Worm (Caenorhabditis elegans) whole organism, young adult: ENCODE results near the gene gldi-8.

Experiments
- B0019.2 ChIP-seq: fragments of 200-800 bp; sonication (Bioruptor generic); conservative IDR thresholded peaks from 2 replicates; pipeline ENCODE4 v1.3.6; 2022; ENCODE audit warnings: missing genetic modification reagents, missing genetic modification characterization, missing compliant biosample characterization
- D2030.7 ChIP-seq: fragments of 200-800 bp; sonication (Bioruptor generic); IDR thresholded peaks from 2 replicates; pipeline ENCODE4 v1.3.6; 2022; ENCODE audit warnings: missing genetic modification reagents, missing genetic modification characterization, missing compliant biosample characterization
- F10E7.11 ChIP-seq: sonication (generic microtip); optimal IDR thresholded peaks from 2 replicates; lab custom pipeline; 2017; ENCODE audit warnings: mild to moderate bottlenecking, missing genetic modification characterization, moderate library complexity, missing compliant biosample characterization
- F37B4.10 ChIP-seq: fragments of 200-800 bp; sonication (Bioruptor generic); IDR thresholded peaks from 2 replicates; pipeline ENCODE4 v1.3.6; 2022; ENCODE audit warnings: missing genetic modification characterization, missing compliant biosample characterization
- F55B11.4 ChIP-seq: sonication (generic microtip); optimal IDR thresholded peaks from 2 replicates; lab custom pipeline; 2016; ENCODE audit warnings: missing compliant biosample characterization, missing genetic modification characterization, borderline replicate concordance; ENCODE audit not compliant: insufficient read depth
- K11D2.4 ChIP-seq: fragments of 200-800 bp; sonication (Bioruptor generic); IDR thresholded peaks from 2 replicates; pipeline ENCODE4 v1.3.6; 2022; ENCODE audit warnings: missing genetic modification reagents, missing genetic modification characterization, missing compliant biosample characterization
- K12H6.12 ChIP-seq: fragments of 200-800 bp; sonication (Bioruptor generic); optimal IDR thresholded peaks from 2 replicates; lab custom pipeline; 2018; ENCODE audit warnings: mild to moderate bottlenecking, missing genetic modification characterization, missing compliant biosample characterization
- T07F8.4 ChIP-seq: sonication (generic microtip); optimal IDR thresholded peaks from 2 replicates; lab custom pipeline; 2016; ENCODE audit warnings: mild to moderate bottlenecking, missing genetic modification characterization, moderate library complexity, missing compliant biosample characterization
- Y53F4B.3 ChIP-seq: fragments of 200-800 bp; sonication (Bioruptor generic); IDR thresholded peaks from 2 replicates; pipeline ENCODE4 v1.3.6; 2022; ENCODE audit warnings: missing genetic modification reagents, missing genetic modification characterization, missing compliant biosample characterization
- Y53G8AR.9 ChIP-seq: fragments of 200-800 bp; sonication (Bioruptor generic); conservative IDR thresholded peaks from 2 replicates; pipeline ENCODE4 v1.3.6; 2022; ENCODE audit warnings: missing genetic modification reagents, missing genetic modification characterization, missing compliant biosample characterization
- Y67H2A.10 ChIP-seq: fragments of 200-800 bp; sonication (Bioruptor generic); conservative IDR thresholded peaks from 2 replicates; pipeline ENCODE4 v1.3.6; 2022; ENCODE audit warnings: missing genetic modification reagents, missing genetic modification characterization, missing compliant biosample characterization
- atf-7 ChIP-seq: sonication (generic microtip); optimal IDR thresholded peaks from 2 replicates; lab custom pipeline; 2017; ENCODE audit warnings: mild to moderate bottlenecking, missing genetic modification characterization, missing compliant biosample characterization
- attf-3 ChIP-seq: fragments of 200-800 bp; sonication (Bioruptor generic); conservative IDR thresholded peaks from 2 replicates; pipeline ENCODE4 v1.3.6; 2022; ENCODE audit warnings: missing genetic modification reagents, missing genetic modification characterization, missing compliant biosample characterization
- attf-5 ChIP-seq: fragments of 200-800 bp; sonication (Bioruptor generic); optimal IDR thresholded peaks from 2 replicates; lab custom pipeline; 2018; ENCODE audit warnings: mild to moderate bottlenecking, missing genetic modification characterization, missing compliant biosample characterization
- attf-6 ChIP-seq: fragments of 200-800 bp; sonication (Bioruptor generic); IDR thresholded peaks from 2 replicates; pipeline ENCODE4 v1.3.6; 2022; ENCODE audit warnings: missing genetic modification reagents, missing genetic modification characterization, missing compliant biosample characterization
- bed-1 ChIP-seq: fragments of 200-800 bp; sonication (Bioruptor generic); IDR thresholded peaks from 2 replicates; pipeline ENCODE4 v1.3.6; 2022; ENCODE audit warnings: missing genetic modification reagents, missing genetic modification characterization, missing compliant biosample characterization
- bed-2 ChIP-seq: fragments of 200-800 bp; sonication (Bioruptor generic); IDR thresholded peaks from 2 replicates; pipeline ENCODE4 v1.3.6; 2022; ENCODE audit warnings: missing genetic modification reagents, missing genetic modification characterization, missing compliant biosample characterization
- ceh-27 ChIP-seq: fragments of 200-800 bp; sonication (Bioruptor generic); optimal IDR thresholded peaks from 2 replicates; lab custom pipeline; 2018; ENCODE audit warnings: mild to moderate bottlenecking, missing genetic modification characterization, moderate library complexity, missing compliant biosample characterization
- chd-7 ChIP-seq: sonication (generic microtip); optimal IDR thresholded peaks from 2 replicates; lab custom pipeline; 2016; ENCODE audit warnings: mild to moderate bottlenecking, missing genetic modification characterization, moderate library complexity, missing compliant biosample characterization
- dox-1 ChIP-seq: fragments of 200-800 bp; sonication (Bioruptor generic); IDR thresholded peaks from 2 replicates; pipeline ENCODE4 v1.3.6; 2022; ENCODE audit warnings: missing genetic modification reagents, missing genetic modification characterization, missing compliant biosample characterization
- gei-17 ChIP-seq: fragments of 200-800 bp; sonication (Bioruptor generic); optimal IDR thresholded peaks from 2 replicates; lab custom pipeline; 2018; ENCODE audit warnings: mild to moderate bottlenecking, missing genetic modification characterization, missing compliant biosample characterization
- lag-1 ChIP-seq: fragments of 200-800 bp; sonication (Bioruptor generic); IDR thresholded peaks from 2 replicates; pipeline ENCODE4 v1.3.6; 2022; ENCODE audit warnings: missing genetic modification reagents, missing genetic modification characterization, missing compliant biosample characterization
- let-526 ChIP-seq: fragments of 200-800 bp; sonication (Bioruptor generic); IDR thresholded peaks from 2 replicates; pipeline ENCODE4 v1.3.6; 2022; ENCODE audit warnings: missing genetic modification reagents, missing genetic modification characterization, missing compliant biosample characterization
- lin-26 ChIP-seq: fragments of 200-800 bp; sonication (Bioruptor generic); IDR thresholded peaks from 2 replicates; pipeline ENCODE4 v1.3.6; 2022; ENCODE audit warnings: missing genetic modification reagents, missing genetic modification characterization, missing compliant biosample characterization
- lin-40 ChIP-seq: sonication (generic microtip); optimal IDR thresholded peaks from 2 replicates; lab custom pipeline; 2016; ENCODE audit warnings: missing genetic modification characterization, mild to moderate bottlenecking, missing compliant biosample characterization, missing genotype, missing genetic modification reagents
- lin-54 ChIP-seq: fragments of 200-800 bp; sonication (Bioruptor generic); optimal IDR thresholded peaks from 2 replicates; lab custom pipeline; 2018; ENCODE audit warnings: mild to moderate bottlenecking, missing genetic modification characterization, missing compliant biosample characterization
- lir-1 ChIP-seq: fragments of 200-800 bp; sonication (Bioruptor generic); conservative IDR thresholded peaks from 2 replicates; pipeline ENCODE4 v1.3.6; 2022; ENCODE audit warnings: missing genetic modification reagents, missing genetic modification characterization, missing compliant biosample characterization
- lsl-1 ChIP-seq: fragments of 200-800 bp; sonication (Bioruptor generic); optimal IDR thresholded peaks from 2 replicates; lab custom pipeline; 2018; ENCODE audit warnings: mild to moderate bottlenecking, missing genetic modification characterization, moderate library complexity, missing compliant biosample characterization
- madf-6 ChIP-seq: fragments of 200-800 bp; sonication (Bioruptor generic); IDR thresholded peaks from 2 replicates; pipeline ENCODE4 v1.3.6; 2022; ENCODE audit warnings: missing genetic modification reagents, missing genetic modification characterization, missing compliant biosample characterization
- mel-28 ChIP-seq: sonication (generic microtip); optimal IDR thresholded peaks from 2 replicates; lab custom pipeline; 2016; ENCODE audit warnings: borderline replicate concordance, mild to moderate bottlenecking, missing genetic modification characterization, missing compliant biosample characterization
- nfya-2 ChIP-seq: fragments of 200-800 bp; sonication (Bioruptor generic); IDR thresholded peaks from 2 replicates; pipeline ENCODE4 v1.3.6; 2022; ENCODE audit warnings: missing genetic modification reagents, missing genetic modification characterization, missing compliant biosample characterization
- nfyb-1 ChIP-seq: fragments of 200-800 bp; sonication (Bioruptor generic); IDR thresholded peaks from 2 replicates; pipeline ENCODE4 v1.3.6; 2022; ENCODE audit warnings: missing genetic modification reagents, missing genetic modification characterization, missing compliant biosample characterization
- nhr-179 ChIP-seq: sonication (generic microtip); optimal IDR thresholded peaks from 2 replicates; lab custom pipeline; 2016; ENCODE audit warnings: mild to moderate bottlenecking, missing genetic modification characterization, missing compliant biosample characterization
- nhr-27 ChIP-seq: fragments of 200-800 bp; sonication (Bioruptor generic); optimal IDR thresholded peaks from 2 replicates; lab custom pipeline; 2018; ENCODE audit warnings: mild to moderate bottlenecking, missing genetic modification characterization, moderate library complexity, missing compliant biosample characterization
- nhr-80 ChIP-seq: sonication (generic microtip); optimal IDR thresholded peaks from 2 replicates; lab custom pipeline; 2016; ENCODE audit warnings: missing genetic modification characterization, missing compliant biosample characterization
- nhr-90 ChIP-seq: sonication (generic microtip); optimal IDR thresholded peaks from 2 replicates; lab custom pipeline; 2016; ENCODE audit warnings: missing genotype, mild to moderate bottlenecking, missing genetic modification characterization, missing compliant biosample characterization
- repo-1 ChIP-seq: sonication (generic microtip); optimal IDR thresholded peaks from 2 replicates; lab custom pipeline; 2017; ENCODE audit warnings: mild to moderate bottlenecking, missing genetic modification characterization, missing compliant biosample characterization
- sea-2 ChIP-seq: fragments of 200-800 bp; sonication (Bioruptor generic); IDR thresholded peaks from 2 replicates; pipeline ENCODE4 v1.3.6; 2022; ENCODE audit warnings: missing genetic modification characterization, missing compliant biosample characterization
- snpc-1.1 ChIP-seq: sonication (generic microtip); optimal IDR thresholded peaks from 2 replicates; lab custom pipeline; 2017; ENCODE audit warnings: missing genetic modification characterization, mild to moderate bottlenecking, missing compliant biosample characterization, antibody characterized with exemption, moderate library complexity, missing genotype, missing genetic modification reagents; ENCODE audit not compliant: insufficient read depth
- snpc-1.3 ChIP-seq: sonication (generic microtip); optimal IDR thresholded peaks from 2 replicates; lab custom pipeline; 2017; ENCODE audit warnings: missing genetic modification characterization, mild to moderate bottlenecking, missing compliant biosample characterization, antibody characterized with exemption, moderate library complexity, missing genotype, missing genetic modification reagents; ENCODE audit not compliant: insufficient read depth
- sptf-2 ChIP-seq: fragments of 200-800 bp; sonication (Bioruptor generic); optimal IDR thresholded peaks from 2 replicates; lab custom pipeline; 2018; ENCODE audit warnings: mild to moderate bottlenecking, missing genetic modification characterization, missing compliant biosample characterization
- unc-130 ChIP-seq: sonication (generic microtip); optimal IDR thresholded peaks from 2 replicates; lab custom pipeline; 2016; ENCODE audit warnings: missing genetic modification reagents, missing genetic modification characterization, missing compliant biosample characterization
- unc-62 ChIP-seq: fragments of 150-350 bp; optimal IDR thresholded peaks from 2 replicates; lab custom pipeline; 2014; ENCODE audit warnings: missing biosample characterization, missing genetic modification reagents, missing genetic modification characterization
- zfh-2 ChIP-seq: fragments of 200-800 bp; sonication (Bioruptor generic); conservative IDR thresholded peaks from 2 replicates; pipeline ENCODE4 v1.3.6; 2022; ENCODE audit warnings: missing genetic modification reagents, missing genetic modification characterization, missing compliant biosample characterization
- ztf-25 ChIP-seq: fragments of 200-800 bp; sonication (Bioruptor generic); IDR thresholded peaks from 2 replicates; pipeline ENCODE4 v1.3.6; 2022; ENCODE audit warnings: missing genetic modification reagents, missing genetic modification characterization, missing compliant biosample characterization
- ztf-3 ChIP-seq: fragments of 200-800 bp; sonication (Bioruptor generic); optimal IDR thresholded peaks from 2 replicates; lab custom pipeline; 2018; ENCODE audit warnings: mild to moderate bottlenecking, missing genetic modification characterization, missing compliant biosample characterization
- ztf-6 ChIP-seq: fragments of 200-800 bp; sonication (Bioruptor generic); IDR thresholded peaks from 2 replicates; pipeline ENCODE4 v1.3.6; 2022; ENCODE audit warnings: missing genetic modification reagents, missing genetic modification characterization, missing compliant biosample characterization

gldi-8 gene

ce11 chrIII:12624466-12624865 is 24.9 kb upstream of the gldi-8 start, which contains the start of gene gtf-2A2:
TSS of gene gtf-2A2 (plus strand) at chrIII:12624766.
- no peak for TF ChIP-seq let-526 (GFP tag; lab: Robert Waterston, UW)
- TF ChIP-seq Y53G8AR.9 (GFP tag; lab: Robert Waterston, UW): no peak
- TF ChIP-seq gei-17: no peak

ce11 chrIII:12616990-12617393 is 17.5 kb upstream of the gldi-8 start:
- TF ChIP-seq lin-40 (tag; lab: Kevin White, UChicago) (peak; percentile 49), repo-1 (tag; lab: Kevin White, UChicago) (no peak), ceh-27 (GFP tag; lab: Kevin White, UChicago) (peak; percentile 32), chd-7 (peak; percentile 11), lsl-1 (no peak), D2030.7 (no peak), nfyb-1 (GFP tag; lab: Robert Waterston, UW) (peak; percentile 84), snpc-1.1 (tag; lab: Kevin White, UChicago) (no peak), T07F8.4 (tag; lab: Kevin White, UChicago) (peak; percentile 17), zfh-2 (GFP tag; lab: Robert Waterston, UW) (no peak), lag-1 (GFP tag; lab: Robert Waterston, UW) (no peak), K11D2.4 (GFP tag; lab: Robert Waterston, UW) (no peak), ztf-25 (GFP tag; lab: Robert Waterston, UW) (no peak), F37B4.10 (GFP tag; lab: Robert Waterston, UW) (no peak), sea-2 (no peak), dox-1 (peak; percentile 62), nhr-179 (no peak), Y53F4B.3 (GFP tag; lab: Robert Waterston, UW) (no peak), lin-54 (GFP tag; lab: Kevin White, UChicago) (no peak), nhr-90 (peak; percentile 43), mel-28 (peak; percentile 14), sptf-2 (GFP tag; lab: Kevin White, UChicago) (no peak), unc-130 (GFP tag; lab: Kevin White, UChicago) (no peak), ztf-3 (GFP tag; lab: Kevin White, UChicago) (no peak), snpc-1.3 (tag; lab: Kevin White, UChicago) (no peak), F10E7.11 (no peak), attf-6 (no peak), B0019.2 (GFP tag; lab: Robert Waterston, UW) (no peak), ztf-6 (GFP tag; lab: Robert Waterston, UW) (no peak), bed-1 (GFP tag; lab: Robert Waterston, UW) (no peak), nhr-80 (tag; lab: Kevin White, UChicago) (peak; percentile 91), K12H6.12 (peak; percentile 18), lir-1 (0 out of 2 replicates have a peak, but pooled peaks have one; percentile 27), nhr-27 (no peak), madf-6 (GFP tag; lab: Robert Waterston, UW) (no peak), unc-62 (GFP tag; lab: Kevin White, UChicago) (peak; percentile 79), atf-7 (tag; lab: Kevin White, UChicago) (peak; percentile 44), attf-5 (GFP tag; lab: Kevin White, UChicago) (peak; percentile 60), attf-3 (GFP tag; lab: Robert Waterston, UW) (no peak), nfya-2 (GFP tag; lab: Robert Waterston, UW) (no peak), lin-26 (0 out of 2 replicates have a peak, but pooled peaks have one; percentile 11), Y67H2A.10 (GFP tag; lab: Robert Waterston, UW) (no peak), F55B11.4 (no peak), bed-2 (GFP tag; lab: Robert Waterston, UW) (no peak)
